Worm (Caenorhabditis elegans) whole organism, L1 larva: ENCODE data around the gene ubq-1.

Experiments used
- C04F5.9 ChIP-seq: sonication (generic microtip); optimal IDR thresholded peaks from 2 replicates; lab custom pipeline; 2016; ENCODE audit warnings: missing genetic modification characterization, missing compliant biosample characterization
- aha-1 ChIP-seq: fragments of 150-350 bp; optimal IDR thresholded peaks from 2 replicates; lab custom pipeline; 2014; ENCODE audit warnings: missing biosample characterization, missing genetic modification characterization
- aly-2 ChIP-seq: fragments of 150-350 bp; optimal IDR thresholded peaks from 2 replicates; lab custom pipeline; 2014; ENCODE audit warnings: missing biosample characterization, missing genetic modification characterization
- ama-1 ChIP-seq: fragments of 150-350 bp; optimal IDR thresholded peaks from 2 replicates; lab custom pipeline; 2014
- blmp-1 ChIP-seq: fragments of 150-350 bp; optimal IDR thresholded peaks from 2 replicates; lab custom pipeline; 2014; ENCODE audit warnings: missing biosample characterization, missing genetic modification characterization
- ceh-63 ChIP-seq: fragments of 200-800 bp; sonication (Bioruptor generic); optimal IDR thresholded peaks from 2 replicates; lab custom pipeline; 2018; ENCODE audit warnings: mild to moderate bottlenecking, missing genetic modification characterization, missing compliant biosample characterization
- ceh-8 ChIP-seq: fragments of 200-800 bp; sonication (Bioruptor generic); optimal IDR thresholded peaks from 2 replicates; lab custom pipeline; 2018; ENCODE audit warnings: mild to moderate bottlenecking, missing genetic modification characterization, moderate library complexity, missing compliant biosample characterization
- ceh-82 ChIP-seq, 3 experiments: fragments of 150-350 bp in 1 of 3; sonication (generic microtip) in 2 of 3; optimal IDR thresholded peaks; 2 replicates each; lab custom pipeline; 2014 to 2017; ENCODE audit warnings: missing biosample characterization in 3 of 3, missing genetic modification characterization in 3 of 3
- ces-1 ChIP-seq: fragments of 150-350 bp; optimal IDR thresholded peaks from 2 replicates; lab custom pipeline; 2014; ENCODE audit warnings: missing biosample characterization, missing genetic modification reagents, missing genetic modification characterization
- dsc-1 ChIP-seq: sonication (generic microtip); optimal IDR thresholded peaks from 2 replicates; lab custom pipeline; 2016; ENCODE audit warnings: mild to moderate bottlenecking, missing genetic modification characterization, missing compliant biosample characterization
- efl-3 ChIP-seq: fragments of 200-800 bp; sonication (Bioruptor generic); optimal IDR thresholded peaks from 2 replicates; lab custom pipeline; 2018; ENCODE audit warnings: mild to moderate bottlenecking, missing genetic modification characterization, missing compliant biosample characterization
- egl-13 ChIP-seq: sonication (generic microtip); optimal IDR thresholded peaks from 2 replicates; lab custom pipeline; 2016; ENCODE audit warnings: missing genotype, missing genetic modification reagents, missing genetic modification characterization, missing compliant biosample characterization
- egl-27 ChIP-seq, 2 experiments: fragments of 150-350 bp in 1 of 2; sonication (generic microtip); optimal IDR thresholded peaks; 3 replicates each; lab custom pipeline; 2017 to 2018; ENCODE audit warnings: missing biosample characterization in 2 of 2, missing genetic modification characterization in 2 of 2, missing genetic modification reagents in 2 of 2
- ets-5 ChIP-seq: fragments of 200-800 bp; sonication (Bioruptor generic); IDR thresholded peaks from 2 replicates; pipeline ENCODE4 v1.3.6; 2022; ENCODE audit warnings: missing genetic modification characterization, missing compliant biosample characterization
- fkh-10 ChIP-seq: sonication (generic microtip); optimal IDR thresholded peaks from 2 replicates; lab custom pipeline; 2017; ENCODE audit warnings: missing biosample characterization, missing genetic modification reagents, missing genetic modification characterization
- fkh-4 ChIP-seq: sonication (generic microtip); optimal IDR thresholded peaks from 2 replicates; lab custom pipeline; 2016; ENCODE audit warnings: missing compliant biosample characterization, missing genetic modification characterization, borderline replicate concordance
- fkh-8 ChIP-seq: sonication (generic microtip); optimal IDR thresholded peaks from 2 replicates; lab custom pipeline; 2016; ENCODE audit warnings: mild to moderate bottlenecking, missing genetic modification characterization, missing compliant biosample characterization
- fos-1 ChIP-seq: fragments of 150-350 bp; optimal IDR thresholded peaks from 2 replicates; lab custom pipeline; 2014; ENCODE audit warnings: missing biosample characterization, missing genetic modification characterization
- grh-1 ChIP-seq: fragments of 200-800 bp; sonication (Bioruptor generic); IDR thresholded peaks from 2 replicates; pipeline ENCODE4 v1.3.6; 2022; ENCODE audit warnings: missing genetic modification reagents, missing genetic modification characterization, missing compliant biosample characterization
- hlh-4 ChIP-seq: sonication (generic microtip); optimal IDR thresholded peaks from 2 replicates; lab custom pipeline; 2016; ENCODE audit warnings: mild to moderate bottlenecking, missing genetic modification characterization, missing compliant biosample characterization
- hpl-2 ChIP-seq: fragments of 150-350 bp; optimal IDR thresholded peaks from 2 replicates; lab custom pipeline; 2014; ENCODE audit warnings: missing biosample characterization, missing genetic modification reagents, missing genetic modification characterization
- isw-1 ChIP-seq: fragments of 200-800 bp; sonication (Bioruptor generic); IDR thresholded peaks from 2 replicates; pipeline ENCODE4 v1.3.6; 2022; ENCODE audit warnings: missing genetic modification characterization, missing compliant biosample characterization
- jun-1 ChIP-seq: fragments of 150-350 bp; optimal IDR thresholded peaks from 2 replicates; lab custom pipeline; 2014; ENCODE audit warnings: missing biosample characterization, missing genetic modification reagents, missing genetic modification characterization
- lin-13 ChIP-seq: fragments of 150-350 bp; optimal IDR thresholded peaks from 2 replicates; lab custom pipeline; 2014; ENCODE audit warnings: missing biosample characterization, missing genetic modification reagents, missing genetic modification characterization
- lin-14 ChIP-seq: fragments of 200-800 bp; sonication (Bioruptor generic); optimal IDR thresholded peaks from 2 replicates; lab custom pipeline; 2018; ENCODE audit warnings: mild to moderate bottlenecking, missing genetic modification characterization, moderate library complexity, missing compliant biosample characterization
- lin-15B ChIP-seq: fragments of 150-350 bp; sonication (generic microtip); optimal IDR thresholded peaks from 3 replicates; lab custom pipeline; 2014; ENCODE audit warnings: missing biosample characterization, missing genetic modification characterization
- lin-35 ChIP-seq, 2 experiments: fragments of 150-350 bp; optimal IDR thresholded peaks; 2 replicates each; lab custom pipeline; 2014; ENCODE audit warnings: missing biosample characterization in 2 of 2, missing genetic modification characterization in 2 of 2, missing genetic modification reagents in 2 of 2
- lin-39 ChIP-seq: fragments of 150-350 bp; optimal IDR thresholded peaks from 2 replicates; lab custom pipeline; 2014; ENCODE audit warnings: missing biosample characterization, missing genetic modification reagents, missing genetic modification characterization
- lsy-2 ChIP-seq, 2 experiments: fragments of 150-350 bp; optimal IDR thresholded peaks; 2 replicates each; lab custom pipeline; 2014; ENCODE audit warnings: missing biosample characterization in 2 of 2, missing genetic modification characterization in 2 of 2
- mab-9 ChIP-seq: fragments of 200-800 bp; sonication (Bioruptor generic); IDR thresholded peaks from 2 replicates; pipeline ENCODE4 v1.3.6; 2022; ENCODE audit warnings: missing genetic modification reagents, missing genetic modification characterization, missing compliant biosample characterization
- mdl-1 ChIP-seq, 2 experiments: fragments of 150-350 bp; optimal IDR thresholded peaks; 2 replicates each; lab custom pipeline; 2014 to 2017; ENCODE audit warnings: missing biosample characterization in 2 of 2, missing genetic modification characterization in 2 of 2, inconsistent platforms in 1 of 2
- nhr-11 ChIP-seq: fragments of 150-350 bp; optimal IDR thresholded peaks from 2 replicates; lab custom pipeline; 2014; ENCODE audit warnings: missing biosample characterization, missing genetic modification characterization
- nhr-19 ChIP-seq: fragments of 200-800 bp; sonication (Bioruptor generic); conservative IDR thresholded peaks from 2 replicates; pipeline ENCODE4 v1.3.6; 2022; ENCODE audit warnings: missing genetic modification characterization, missing compliant biosample characterization
- nhr-20 ChIP-seq: sonication (generic microtip); optimal IDR thresholded peaks from 2 replicates; lab custom pipeline; 2016; ENCODE audit warnings: mild to moderate bottlenecking, missing genetic modification characterization, missing compliant biosample characterization
- nhr-237 ChIP-seq: fragments of 150-350 bp; optimal IDR thresholded peaks from 2 replicates; lab custom pipeline; 2014; ENCODE audit warnings: missing biosample characterization, missing genetic modification characterization
- nhr-71 ChIP-seq: sonication (generic microtip); optimal IDR thresholded peaks from 2 replicates; lab custom pipeline; 2016; ENCODE audit warnings: mild to moderate bottlenecking, missing genetic modification characterization, moderate library complexity, missing compliant biosample characterization
- nhr-84 ChIP-seq: sonication (generic microtip); optimal IDR thresholded peaks from 2 replicates; lab custom pipeline; 2017; ENCODE audit warnings: missing biosample characterization, missing genetic modification characterization
- nhr-85 ChIP-seq: sonication (generic microtip); peaks from one replicate; lab custom pipeline; 2016; ENCODE audit warnings: missing genetic modification characterization, inconsistent platforms, missing compliant biosample characterization
- pag-3 ChIP-seq: sonication (generic microtip); optimal IDR thresholded peaks from 2 replicates; lab custom pipeline; 2017; ENCODE audit warnings: missing genetic modification characterization, mild to moderate bottlenecking, missing compliant biosample characterization, antibody characterized with exemption, borderline replicate concordance; ENCODE audit not compliant: insufficient read depth
- rnt-1 ChIP-seq: sonication (generic microtip); optimal IDR thresholded peaks from 2 replicates; lab custom pipeline; 2016; ENCODE audit warnings: mild to moderate bottlenecking, missing genetic modification characterization, moderate library complexity, missing compliant biosample characterization
- skn-1 ChIP-seq: fragments of 150-350 bp; optimal IDR thresholded peaks from 2 replicates; lab custom pipeline; 2014; ENCODE audit warnings: missing biosample characterization, missing genetic modification characterization
- snu-23 ChIP-seq: sonication (generic microtip); optimal IDR thresholded peaks from 2 replicates; lab custom pipeline; 2016; ENCODE audit warnings: missing genetic modification characterization, missing compliant biosample characterization
- sup-37 ChIP-seq: fragments of 200-800 bp; sonication (Bioruptor generic); optimal IDR thresholded peaks from 2 replicates; lab custom pipeline; 2018; ENCODE audit warnings: mild to moderate bottlenecking, missing genetic modification characterization, missing compliant biosample characterization
- tbx-2 ChIP-seq: sonication (generic microtip); optimal IDR thresholded peaks from 2 replicates; lab custom pipeline; 2016; ENCODE audit warnings: missing genetic modification characterization, missing compliant biosample characterization
- unc-130 ChIP-seq: fragments of 150-350 bp; optimal IDR thresholded peaks from 2 replicates; lab custom pipeline; 2017; ENCODE audit warnings: missing biosample characterization, missing genetic modification characterization, inconsistent platforms
- unc-62 ChIP-seq: fragments of 150-350 bp; optimal IDR thresholded peaks from 2 replicates; lab custom pipeline; 2014; ENCODE audit warnings: missing biosample characterization, missing genetic modification reagents, missing genetic modification characterization
- unc-86 ChIP-seq: sonication (generic microtip); optimal IDR thresholded peaks from 2 replicates; lab custom pipeline; 2016; ENCODE audit warnings: missing genetic modification characterization, missing compliant biosample characterization
- vab-15 ChIP-seq: sonication (generic microtip); optimal IDR thresholded peaks from 2 replicates; lab custom pipeline; 2017; ENCODE audit warnings: missing genotype, mild to moderate bottlenecking, missing genetic modification characterization, missing compliant biosample characterization
- zag-1 ChIP-seq: fragments of 150-350 bp; optimal IDR thresholded peaks from 2 replicates; lab custom pipeline; 2014; ENCODE audit warnings: missing biosample characterization, missing genetic modification characterization
- zip-4 ChIP-seq: fragments of 200-800 bp; sonication (Bioruptor generic); optimal IDR thresholded peaks from 2 replicates; lab custom pipeline; 2018; ENCODE audit warnings: mild to moderate bottlenecking, missing genetic modification characterization, moderate library complexity, missing compliant biosample characterization
- ztf-11 ChIP-seq, 2 experiments: sonication (generic microtip); optimal IDR thresholded peaks; 2 replicates each; lab custom pipeline; 2016 to 2017; ENCODE audit warnings: missing genetic modification characterization in 2 of 2, missing biosample characterization in 1 of 2, missing compliant biosample characterization in 1 of 2
- ztf-4 ChIP-seq: fragments of 150-350 bp; optimal IDR thresholded peaks from 2 replicates; lab custom pipeline; 2014; ENCODE audit warnings: missing biosample characterization, missing genetic modification characterization

Gene ubq-1

DNA sequence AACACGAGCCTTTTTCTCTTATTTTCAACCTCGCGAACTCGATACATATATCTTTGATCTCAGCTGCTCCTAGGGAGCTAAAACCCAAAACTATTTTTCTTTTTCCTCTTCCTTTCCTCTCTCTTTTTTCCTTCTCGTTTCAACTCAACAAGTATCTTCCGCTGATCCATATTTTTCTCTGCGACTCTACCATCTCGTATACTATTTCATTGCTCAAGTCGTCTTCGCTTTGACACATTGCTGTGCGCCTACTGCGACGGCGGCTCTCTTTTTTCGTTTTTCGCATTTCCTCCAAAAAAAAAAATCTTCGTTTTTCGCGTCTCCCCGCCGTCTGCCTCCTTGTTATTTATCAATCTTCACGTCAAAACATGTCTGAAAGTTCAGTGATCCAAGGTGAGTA, 9.8 kb downstream of the ubq-1 start (continued):
- TF ChIP-seq ceh-8 (GFP tag; lab: Kevin White, UChicago): no peak
- no peak for TF ChIP-seq ceh-63 (GFP tag; lab: Kevin White, UChicago)
- no peak for TF ChIP-seq hpl-2 (GFP tag; lab: Kevin White, UChicago)
- peak; percentile 66 for TF ChIP-seq nhr-19
- TF ChIP-seq ces-1 (GFP tag; lab: Kevin White, UChicago): no peak
- no peak for TF ChIP-seq fos-1 (tag; lab: Kevin White, UChicago)
- no peak for TF ChIP-seq tbx-2 (tag; lab: Kevin White, UChicago)
- peak in 2 of 3 experiments; percentile 12 to 50 for TF ChIP-seq ceh-82 (tag; optimal IDR thresholded peaks at IDR 0.05; lab: Kevin White, UChicago)
- no peak for TF ChIP-seq skn-1
- no peak for TF ChIP-seq blmp-1 (tag; lab: Kevin White, UChicago)
- no peak for TF ChIP-seq ztf-11 (tag; optimal IDR thresholded peaks at IDR 0.05; lab: Kevin White, UChicago)
- no peak for TF ChIP-seq nhr-237 (tag; lab: Kevin White, UChicago)
- TF ChIP-seq fkh-8 (tag; lab: Kevin White, UChicago): no peak
- TF ChIP-seq egl-13 (tag; lab: Kevin White, UChicago): no peak
- TF ChIP-seq egl-27 (tag; optimal IDR thresholded peaks at IDR 0.05; lab: Kevin White, UChicago): no peak
- TF ChIP-seq rnt-1 (tag; lab: Kevin White, UChicago): peak; percentile 61
- no peak for TF ChIP-seq nhr-84 (tag; lab: Kevin White, UChicago)
- TF ChIP-seq zip-4 (GFP tag; lab: Kevin White, UChicago): no peak
- no peak for TF ChIP-seq grh-1 (GFP tag; lab: Robert Waterston, UW)
- no peak for TF ChIP-seq nhr-85
- no peak for TF ChIP-seq ets-5
- no peak for TF ChIP-seq isw-1 (GFP tag; lab: Robert Waterston, UW)
- peak in 1 of 2 experiments; percentile 60 for TF ChIP-seq lsy-2 (tag; optimal IDR thresholded peaks at IDR 0.05; lab: Kevin White, UChicago)
- no peak for TF ChIP-seq efl-3 (GFP tag; lab: Kevin White, UChicago)
- no peak for TF ChIP-seq unc-62 (GFP tag; lab: Kevin White, UChicago)
- TF ChIP-seq lin-39 (tag; lab: Kevin White, UChicago): no peak
- TF ChIP-seq C04F5.9 (tag; lab: Kevin White, UChicago): no peak
- no peak for TF ChIP-seq vab-15 (tag; lab: Kevin White, UChicago)
- TF ChIP-seq lin-15B (tag; lab: Kevin White, UChicago): no peak
- TF ChIP-seq nhr-20 (tag; lab: Kevin White, UChicago): no peak
- no peak for TF ChIP-seq ztf-4 (tag; lab: Kevin White, UChicago)
- TF ChIP-seq dsc-1 (tag; lab: Kevin White, UChicago): peak; percentile 22
- no peak for TF ChIP-seq unc-130
- TF ChIP-seq zag-1 (tag; lab: Kevin White, UChicago): no peak
- no peak for TF ChIP-seq lin-35 (GFP tag; optimal IDR thresholded peaks at IDR 0.05; lab: Kevin White, UChicago)
- TF ChIP-seq jun-1: no peak
- TF ChIP-seq aly-2 (tag; lab: Kevin White, UChicago): no peak
- TF ChIP-seq sup-37 (GFP tag; lab: Kevin White, UChicago): no peak
- TF ChIP-seq nhr-71 (tag; lab: Kevin White, UChicago): peak; percentile 51
- TF ChIP-seq hlh-4 (tag; lab: Kevin White, UChicago): no peak
- no peak for TF ChIP-seq fkh-4 (tag; lab: Kevin White, UChicago)
- TF ChIP-seq mdl-1 (tag; optimal IDR thresholded peaks at IDR 0.05; lab: Kevin White, UChicago): peak in 1 of 2 experiments; percentile 14
- no peak for TF ChIP-seq pag-3 (tag; lab: Kevin White, UChicago)
- TF ChIP-seq snu-23: peak; percentile 17
- TF ChIP-seq mab-9 (GFP tag; lab: Robert Waterston, UW): no peak
- no peak for TF ChIP-seq lin-13 (GFP tag; lab: Kevin White, UChicago)
- no peak for TF ChIP-seq unc-86 (tag; lab: Kevin White, UChicago)
- TF ChIP-seq ama-1 (lab: Kevin White, UChicago): no peak
- TF ChIP-seq aha-1 (tag; lab: Kevin White, UChicago): no peak
- TF ChIP-seq lin-14 (GFP tag; lab: Kevin White, UChicago): peak; percentile 87
- peak; percentile 81 for TF ChIP-seq fkh-10 (GFP tag; lab: Kevin White, UChicago)
- no peak for TF ChIP-seq nhr-11 (tag; lab: Kevin White, UChicago)
- TF ChIP-seq, all 84 proteins: peak for 13
